Worm (Caenorhabditis elegans) whole organism, L2 larva: Measurements from ENCODE around the gene C25A11.2.

Experiments used
- C34F6.9 ChIP-seq: fragments of 150-350 bp; optimal IDR thresholded peaks from 2 replicates; lab custom pipeline; 2014; ENCODE audit warnings: missing biosample characterization, missing genetic modification characterization
- F13H6.1 ChIP-seq: sonication (generic microtip); optimal IDR thresholded peaks from 2 replicates; lab custom pipeline; 2016; ENCODE audit warnings: missing genetic modification characterization, missing compliant biosample characterization
- R02D3.7 ChIP-seq: fragments of 150-350 bp; optimal IDR thresholded peaks from 2 replicates; lab custom pipeline; 2014; ENCODE audit warnings: missing biosample characterization, missing genetic modification characterization
- Y55F3AM.14 ChIP-seq: fragments of 200-800 bp; sonication (Bioruptor generic); optimal IDR thresholded peaks from 2 replicates; lab custom pipeline; 2018; ENCODE audit warnings: mild to moderate bottlenecking, missing genetic modification characterization, missing compliant biosample characterization
- ZK546.5 ChIP-seq: sonication (generic microtip); optimal IDR thresholded peaks from 2 replicates; lab custom pipeline; 2017; ENCODE audit warnings: missing biosample characterization, missing genetic modification characterization
- alr-1 ChIP-seq: fragments of 150-350 bp; optimal IDR thresholded peaks from 2 replicates; lab custom pipeline; 2014; ENCODE audit warnings: missing biosample characterization, missing genetic modification characterization
- aly-2 ChIP-seq: fragments of 150-350 bp; optimal IDR thresholded peaks from 2 replicates; lab custom pipeline; 2014; ENCODE audit warnings: missing biosample characterization, missing genetic modification characterization
- ama-1 ChIP-seq: fragments of 150-350 bp; optimal IDR thresholded peaks from 2 replicates; lab custom pipeline; 2018; ENCODE audit warnings: inconsistent platforms
- blmp-1 ChIP-seq: sonication (generic microtip); optimal IDR thresholded peaks from 2 replicates; lab custom pipeline; 2017; ENCODE audit warnings: missing genetic modification characterization, mild to moderate bottlenecking, missing compliant biosample characterization, antibody characterized with exemption, moderate library complexity; ENCODE audit not compliant: insufficient read depth
- ceh-16 ChIP-seq: fragments of 150-350 bp; optimal IDR thresholded peaks from 2 replicates; lab custom pipeline; 2014; ENCODE audit warnings: missing biosample characterization, missing genetic modification characterization
- ceh-82 ChIP-seq: fragments of 150-350 bp; optimal IDR thresholded peaks from 2 replicates; lab custom pipeline; 2014; ENCODE audit warnings: missing biosample characterization, missing genetic modification characterization
- crh-2 ChIP-seq: sonication (generic microtip); optimal IDR thresholded peaks from 2 replicates; lab custom pipeline; 2017; ENCODE audit warnings: missing biosample characterization, missing genetic modification characterization
- egl-27 ChIP-seq: sonication (generic microtip); optimal IDR thresholded peaks from 3 replicates; lab custom pipeline; 2017; ENCODE audit warnings: missing biosample characterization, missing genetic modification reagents, missing genetic modification characterization
- elt-1 ChIP-seq: fragments of 150-350 bp; optimal IDR thresholded peaks from 2 replicates; lab custom pipeline; 2014; ENCODE audit warnings: missing biosample characterization, missing genetic modification characterization
- elt-3 ChIP-seq: sonication (generic microtip); optimal IDR thresholded peaks from 2 replicates; lab custom pipeline; 2017; ENCODE audit warnings: missing biosample characterization, missing genetic modification characterization
- fos-1 ChIP-seq: fragments of 150-350 bp; optimal IDR thresholded peaks from 2 replicates; lab custom pipeline; 2014; ENCODE audit warnings: missing biosample characterization, missing genetic modification characterization
- gmeb-1 ChIP-seq: fragments of 150-350 bp; optimal IDR thresholded peaks from 2 replicates; lab custom pipeline; 2014; ENCODE audit warnings: missing biosample characterization, missing genetic modification characterization
- lin-11 ChIP-seq: fragments of 150-350 bp; sonication (generic microtip); optimal IDR thresholded peaks from 2 replicates; lab custom pipeline; 2014; ENCODE audit warnings: missing biosample characterization, missing genetic modification characterization, inconsistent platforms, mixed read lengths
- lin-13 ChIP-seq: fragments of 150-350 bp; optimal IDR thresholded peaks from 2 replicates; lab custom pipeline; 2014; ENCODE audit warnings: missing biosample characterization, missing genetic modification reagents, missing genetic modification characterization
- lin-39 ChIP-seq: fragments of 150-350 bp; optimal IDR thresholded peaks from 2 replicates; lab custom pipeline; 2014; ENCODE audit warnings: missing biosample characterization, missing genetic modification reagents, missing genetic modification characterization
- lsy-2 ChIP-seq, 2 experiments: fragments of 150-350 bp in 1 of 2; sonication (generic microtip) in 1 of 2; optimal IDR thresholded peaks; 2 replicates each; lab custom pipeline; 2014 to 2017; ENCODE audit warnings: missing biosample characterization in 2 of 2, missing genetic modification characterization in 2 of 2
- mab-5 ChIP-seq: fragments of 150-350 bp; optimal IDR thresholded peaks from 2 replicates; lab custom pipeline; 2014; ENCODE audit warnings: missing biosample characterization, missing genetic modification characterization
- mbf-1 ChIP-seq: sonication (generic microtip); optimal IDR thresholded peaks from 2 replicates; lab custom pipeline; 2017; ENCODE audit warnings: missing biosample characterization, missing genetic modification characterization
- mdl-1 ChIP-seq, 2 experiments: fragments of 150-350 bp in 1 of 2; sonication (generic microtip) in 1 of 2; optimal IDR thresholded peaks; 2 replicates each; lab custom pipeline; 2017; ENCODE audit warnings: missing biosample characterization in 2 of 2, missing genetic modification characterization in 2 of 2
- nhr-10 ChIP-seq: sonication (generic microtip); optimal IDR thresholded peaks from 2 replicates; lab custom pipeline; 2017; ENCODE audit warnings: missing biosample characterization, missing genetic modification characterization
- nhr-11 ChIP-seq: fragments of 150-350 bp; optimal IDR thresholded peaks from 2 replicates; lab custom pipeline; 2014; ENCODE audit warnings: missing biosample characterization, missing genetic modification characterization
- nhr-12 ChIP-seq: fragments of 150-350 bp; optimal IDR thresholded peaks from 2 replicates; lab custom pipeline; 2014; ENCODE audit warnings: missing biosample characterization, missing genetic modification characterization
- nhr-129 ChIP-seq: fragments of 150-350 bp; optimal IDR thresholded peaks from 2 replicates; lab custom pipeline; 2014; ENCODE audit warnings: missing biosample characterization, missing genetic modification characterization
- nhr-21 ChIP-seq: fragments of 150-350 bp; optimal IDR thresholded peaks from 2 replicates; lab custom pipeline; 2014; ENCODE audit warnings: missing biosample characterization, missing genetic modification characterization
- nhr-23 ChIP-seq: fragments of 150-350 bp; optimal IDR thresholded peaks from 2 replicates; lab custom pipeline; 2014; ENCODE audit warnings: missing biosample characterization, missing genetic modification reagents, missing genetic modification characterization
- nhr-25 ChIP-seq: fragments of 150-350 bp; sonication (generic microtip); optimal IDR thresholded peaks from 3 replicates; lab custom pipeline; 2014; ENCODE audit warnings: missing biosample characterization, missing genetic modification characterization
- nhr-6 ChIP-seq: fragments of 150-350 bp; optimal IDR thresholded peaks from 2 replicates; lab custom pipeline; 2014; ENCODE audit warnings: missing biosample characterization, missing genetic modification characterization
- peb-1 ChIP-seq: fragments of 150-350 bp; optimal IDR thresholded peaks from 2 replicates; lab custom pipeline; 2014; ENCODE audit warnings: missing biosample characterization, missing genetic modification characterization
- sem-4 ChIP-seq: fragments of 150-350 bp; optimal IDR thresholded peaks from 2 replicates; lab custom pipeline; 2014; ENCODE audit warnings: missing biosample characterization, missing genetic modification reagents, missing genetic modification characterization
- skn-1 ChIP-seq: sonication (generic microtip); optimal IDR thresholded peaks from 2 replicates; lab custom pipeline; 2017; ENCODE audit warnings: missing biosample characterization, missing genetic modification characterization
- sma-3 ChIP-seq: sonication (generic microtip); optimal IDR thresholded peaks from 2 replicates; lab custom pipeline; 2016; ENCODE audit warnings: missing genetic modification reagents, missing genetic modification characterization, missing compliant biosample characterization
- sma-9 ChIP-seq, 2 experiments: fragments of 150-350 bp in 1 of 2; sonication (generic microtip) in 1 of 2; optimal IDR thresholded peaks; 2 replicates each; lab custom pipeline; 2014 to 2016; ENCODE audit warnings: missing genetic modification characterization in 2 of 2, mild to moderate bottlenecking in 1 of 2, missing biosample characterization in 1 of 2, missing compliant biosample characterization in 1 of 2, missing genetic modification reagents in 1 of 2, moderate library complexity in 1 of 2
- snpc-4 ChIP-seq: fragments of 150-350 bp; optimal IDR thresholded peaks from 2 replicates; lab custom pipeline; 2014; ENCODE audit warnings: missing biosample characterization, missing genetic modification characterization
- unc-39 ChIP-seq: fragments of 150-350 bp; optimal IDR thresholded peaks from 2 replicates; lab custom pipeline; 2014; ENCODE audit warnings: missing biosample characterization, missing genetic modification characterization
- unc-55 ChIP-seq: fragments of 150-350 bp; sonication (generic microtip); optimal IDR thresholded peaks from 3 replicates; lab custom pipeline; 2014; ENCODE audit warnings: missing biosample characterization, missing genetic modification reagents, missing genetic modification characterization
- unc-62 ChIP-seq: fragments of 150-350 bp; optimal IDR thresholded peaks from 2 replicates; lab custom pipeline; 2014; ENCODE audit warnings: missing biosample characterization, missing genetic modification reagents, missing genetic modification characterization
- zag-1 ChIP-seq: fragments of 150-350 bp; optimal IDR thresholded peaks from 2 replicates; lab custom pipeline; 2014; ENCODE audit warnings: missing biosample characterization, missing genetic modification characterization
- ztf-1 ChIP-seq: fragments of 200-800 bp; sonication (Bioruptor generic); conservative IDR thresholded peaks from 2 replicates; pipeline ENCODE4 v1.3.6; 2022; ENCODE audit warnings: missing genetic modification characterization, missing compliant biosample characterization
- ztf-11 ChIP-seq: sonication (generic microtip); optimal IDR thresholded peaks from 2 replicates; lab custom pipeline; 2017; ENCODE audit warnings: missing biosample characterization, missing genetic modification characterization
- ztf-4 ChIP-seq: fragments of 150-350 bp; optimal IDR thresholded peaks from 2 replicates; lab custom pipeline; 2014; ENCODE audit warnings: missing biosample characterization, missing genetic modification characterization

The C25A11.2 gene

ce11 chrX:9118741-9119140, 4.9 kb downstream of the C25A11.2 start:
- peak; percentile 7 for TF ChIP-seq C34F6.9 (tag; lab: Kevin White, UChicago)
- peak; percentile 47 for TF ChIP-seq nhr-25

- TF ChIP-seq nhr-6 (tag; lab: Kevin White, UChicago) (no peak), unc-39 (tag; lab: Kevin White, UChicago) (no peak), nhr-23 (no peak), ztf-1 (GFP tag; lab: Robert Waterston, UW) (no peak), mdl-1 (tag; optimal IDR thresholded peaks at IDR 0.05; lab: Kevin White, UChicago) (no peak), egl-27 (no peak), C34F6.9 (tag; lab: Kevin White, UChicago) (no peak), ceh-16 (tag; lab: Kevin White, UChicago) (no peak), sma-9 (GFP tag; optimal IDR thresholded peaks at IDR 0.05; lab: Kevin White, UChicago) (no peak), sma-9 (tag; optimal IDR thresholded peaks at IDR 0.05; lab: Kevin White, UChicago) (no peak), elt-3 (tag; lab: Kevin White, UChicago) (no peak)
These were observed 23.5 kb downstream of the C25A11.2 start, which contains the start of gene B0563.6 for ce11 chrX:9137402-9137801. TSS of gene B0563.6 (plus strand) at chrX:9137702.

ce11 chrX:9145848-9146247, 32.0 kb downstream of the C25A11.2 start, which contains the start of gene B0563.5:
TSS of gene B0563.5 (plus strand) at chrX:9146148.
- TF ChIP-seq mbf-1 (tag; lab: Kevin White, UChicago) (no peak), zag-1 (tag; lab: Kevin White, UChicago) (no peak), ZK546.5 (no peak), nhr-25 (no peak), R02D3.7 (tag; lab: Kevin White, UChicago) (no peak), nhr-10 (no peak), Y55F3AM.14 (GFP tag; lab: Kevin White, UChicago) (no peak), fos-1 (tag; lab: Kevin White, UChicago) (no peak), crh-2 (tag; lab: Kevin White, UChicago) (no peak), snpc-4 (tag; lab: Kevin White, UChicago) (no peak), alr-1 (tag; lab: Kevin White, UChicago) (no peak), skn-1 (tag; lab: Kevin White, UChicago) (no peak), lin-39 (tag; lab: Kevin White, UChicago) (no peak), nhr-23 (no peak), sma-9 (GFP tag; optimal IDR thresholded peaks at IDR 0.05; lab: Kevin White, UChicago) (no peak), sma-9 (tag; optimal IDR thresholded peaks at IDR 0.05; lab: Kevin White, UChicago) (no peak)

- no peak for TF ChIP-seq ztf-11 (tag; lab: Kevin White, UChicago)
- TF ChIP-seq mab-5 (tag; lab: Kevin White, UChicago): no peak
- no peak for TF ChIP-seq egl-27
- peak; percentile 67 for TF ChIP-seq sma-3 (GFP tag; lab: Kevin White, UChicago)
- no peak for TF ChIP-seq lsy-2 (tag; optimal IDR thresholded peaks at IDR 0.05; lab: Kevin White, UChicago)
- no peak for TF ChIP-seq mdl-1 (tag; optimal IDR thresholded peaks at IDR 0.05; lab: Kevin White, UChicago)
- TF ChIP-seq lin-11 (tag; lab: Kevin White, UChicago): no peak
- TF ChIP-seq ama-1 (lab: Kevin White, UChicago): no peak
- TF ChIP-seq skn-1 (tag; lab: Kevin White, UChicago): no peak
- no peak for TF ChIP-seq nhr-25
- no peak for TF ChIP-seq unc-62 (GFP tag; lab: Kevin White, UChicago)
- no peak for TF ChIP-seq C34F6.9 (tag; lab: Kevin White, UChicago)
- no peak for TF ChIP-seq crh-2 (tag; lab: Kevin White, UChicago)
- TF ChIP-seq nhr-23: no peak
- TF ChIP-seq nhr-11 (tag; lab: Kevin White, UChicago): no peak
- no peak for TF ChIP-seq peb-1 (tag; lab: Kevin White, UChicago)
- no peak for TF ChIP-seq nhr-6 (tag; lab: Kevin White, UChicago)
- TF ChIP-seq R02D3.7 (tag; lab: Kevin White, UChicago): no peak
- no peak for TF ChIP-seq ceh-82
- TF ChIP-seq F13H6.1 (tag; lab: Kevin White, UChicago): no peak
- TF ChIP-seq unc-39 (tag; lab: Kevin White, UChicago): no peak
- TF ChIP-seq nhr-21 (tag; lab: Kevin White, UChicago): peak; percentile 62
- peak; percentile 64 for TF ChIP-seq sma-9 (GFP tag; optimal IDR thresholded peaks at IDR 0.05; lab: Kevin White, UChicago)
- TF ChIP-seq sma-9 (tag; optimal IDR thresholded peaks at IDR 0.05; lab: Kevin White, UChicago): no peak
- TF ChIP-seq sem-4 (tag; lab: Kevin White, UChicago): no peak
- TF ChIP-seq nhr-12: no peak
- no peak for TF ChIP-seq snpc-4 (tag; lab: Kevin White, UChicago)
- no peak for TF ChIP-seq ceh-16 (tag; lab: Kevin White, UChicago)
- TF ChIP-seq unc-55 (GFP tag; lab: Kevin White, UChicago): no peak
- TF ChIP-seq mbf-1 (tag; lab: Kevin White, UChicago): no peak
- peak; percentile 5 for TF ChIP-seq nhr-129 (tag; lab: Kevin White, UChicago)
- TF ChIP-seq elt-3 (tag; lab: Kevin White, UChicago): no peak
- TF ChIP-seq ztf-4 (tag; lab: Kevin White, UChicago): no peak
- no peak for TF ChIP-seq alr-1 (tag; lab: Kevin White, UChicago)
- no peak for TF ChIP-seq gmeb-1
- TF ChIP-seq fos-1 (tag; lab: Kevin White, UChicago): peak; percentile 6
- no peak for TF ChIP-seq blmp-1 (tag; lab: Kevin White, UChicago)
- TF ChIP-seq aly-2 (tag; lab: Kevin White, UChicago): no peak
- no peak for TF ChIP-seq elt-1 (tag; lab: Kevin White, UChicago)
- no peak for TF ChIP-seq ztf-1 (GFP tag; lab: Robert Waterston, UW)
- TF ChIP-seq lin-13 (GFP tag; lab: Kevin White, UChicago): no peak
These were observed 33.1 kb downstream of the C25A11.2 start for ce11 chrX:9146953-9147352.
